Worm (Caenorhabditis elegans): ENCODE data around the gene F07A11.5.
A peak's percentile ranks its signal among the peaks of the same experiment; 100 is the strongest.

The F07A11.5 gene

ce11 chrII:11617715-11618114, 5.6 kb downstream of the F07A11.5 start (continued):
- TF ChIP-seq F44E2.7 (GFP tag; IDR thresholded peaks at IDR 0.05): no peak
- peak in 1 of 2 experiments; percentile 40 for TF ChIP-seq lsy-2 (tag; optimal IDR thresholded peaks at IDR 0.05)
- no peak for TF ChIP-seq php-3 (GFP tag; IDR thresholded peaks at IDR 0.05)
- peak; percentile 88 for TF ChIP-seq nhr-25 (tag; optimal IDR thresholded peaks at IDR 0.05; ENCODE audit: borderline replicate concordance, insufficient read depth)
- no peak for TF ChIP-seq lir-3 (tag; optimal IDR thresholded peaks at IDR 0.05)
- TF ChIP-seq rbr-2 (tag; optimal IDR thresholded peaks at IDR 0.05): no peak
- no peak for TF ChIP-seq duxl-1 (tag; optimal IDR thresholded peaks at IDR 0.05; ENCODE audit: poor library complexity)
- TF ChIP-seq lin-29 (GFP tag; IDR thresholded peaks at IDR 0.05): no peak
- TF ChIP-seq spr-3 (GFP tag; optimal IDR thresholded peaks at IDR 0.05): no peak
- no peak for TF ChIP-seq ces-1 (GFP tag; optimal IDR thresholded peaks at IDR 0.05)
- no peak for TF ChIP-seq dmd-8 (GFP tag; IDR thresholded peaks at IDR 0.05)
- TF ChIP-seq zip-2 (tag; optimal IDR thresholded peaks at IDR 0.05): no peak
- TF ChIP-seq arid-1 (GFP tag; conservative IDR thresholded peaks at IDR 0.05): no peak
- TF ChIP-seq hlh-30 (tag; optimal IDR thresholded peaks at IDR 0.05; ENCODE audit: insufficient read depth): peak; percentile 78
- no peak for TF ChIP-seq nhr-6 (tag; optimal IDR thresholded peaks at IDR 0.05)
- no peak for TF ChIP-seq ceh-32 (tag; optimal IDR thresholded peaks at IDR 0.05; ENCODE audit: poor library complexity)
- TF ChIP-seq Y75B8A.6 (GFP tag; IDR thresholded peaks at IDR 0.05): no peak
- TF ChIP-seq snpc-4 (tag; optimal IDR thresholded peaks at IDR 0.05): no peak
- 0 out of 2 replicates have a peak, but pooled peaks have one; percentile 28 for TF ChIP-seq D1046.2 (GFP tag; IDR thresholded peaks at IDR 0.05)
- TF ChIP-seq lin-39 (tag; optimal IDR thresholded peaks at IDR 0.05): no peak
- TF ChIP-seq daf-19 (GFP tag; conservative IDR thresholded peaks at IDR 0.05): no peak
- no peak for TF ChIP-seq zfp-2 (tag; optimal IDR thresholded peaks at IDR 0.05)
- TF ChIP-seq aly-2 (tag; optimal IDR thresholded peaks at IDR 0.05): peak; percentile 38
- no peak for TF ChIP-seq daf-16 (GFP tag; optimal IDR thresholded peaks at IDR 0.05)
- peak; percentile 33 for TF ChIP-seq daf-16 (tag; optimal IDR thresholded peaks at IDR 0.05)
- TF ChIP-seq ctbp-1 (GFP tag; IDR thresholded peaks at IDR 0.05): no peak
- no peak for TF ChIP-seq ztf-11 (tag; optimal IDR thresholded peaks at IDR 0.05)
- TF ChIP-seq spr-1 (tag; optimal IDR thresholded peaks at IDR 0.05): no peak
- no peak for TF ChIP-seq nhr-237 (tag; optimal IDR thresholded peaks at IDR 0.05)
- TF ChIP-seq egl-27 (tag; optimal IDR thresholded peaks at IDR 0.05): no peak
- no peak for TF ChIP-seq nhr-41 (GFP tag; IDR thresholded peaks at IDR 0.05)
- TF ChIP-seq ceh-20 (GFP tag; IDR thresholded peaks at IDR 0.05): no peak
- no peak for TF ChIP-seq zip-11 (GFP tag; IDR thresholded peaks at IDR 0.05)
- TF ChIP-seq mdl-1 (tag; optimal IDR thresholded peaks at IDR 0.05): peak in 1 of 2 experiments; percentile 40
- TF ChIP-seq F26F4.8 (GFP tag; conservative IDR thresholded peaks at IDR 0.05): no peak

ce11 chrII:11619171-11619570, 7.1 kb downstream of the F07A11.5 start:
- TF ChIP-seq dmd-9 (GFP tag; IDR thresholded peaks at IDR 0.05) (no peak), nhr-42 (GFP tag; IDR thresholded peaks at IDR 0.05) (no peak), ceh-44 (GFP tag; IDR thresholded peaks at IDR 0.05) (no peak), dpl-1 (GFP tag; optimal IDR thresholded peaks at IDR 0.05) (peak; percentile 29), ceh-32 (tag; optimal IDR thresholded peaks at IDR 0.05; ENCODE audit: poor library complexity) (no peak), lin-13 (GFP tag; optimal IDR thresholded peaks at IDR 0.05) (no peak), aly-2 (tag; optimal IDR thresholded peaks at IDR 0.05) (no peak), ceh-82 (tag; optimal IDR thresholded peaks at IDR 0.05) (no peak), hlh-30 (tag; optimal IDR thresholded peaks at IDR 0.05; ENCODE audit: insufficient read depth) (peak; percentile 67), lin-39 (tag; optimal IDR thresholded peaks at IDR 0.05) (no peak), F44E2.7 (GFP tag; IDR thresholded peaks at IDR 0.05) (no peak), jun-1 (tag; optimal IDR thresholded peaks at IDR 0.05) (peak; percentile 20), unc-130 (GFP tag; optimal IDR thresholded peaks at IDR 0.05) (no peak), nhr-25 (tag; optimal IDR thresholded peaks at IDR 0.05; ENCODE audit: borderline replicate concordance, insufficient read depth) (peak; percentile 40), skn-1 (tag; optimal IDR thresholded peaks at IDR 0.05) (no peak), spr-1 (tag; optimal IDR thresholded peaks at IDR 0.05) (no peak), dmd-8 (GFP tag; IDR thresholded peaks at IDR 0.05) (no peak), ceh-20 (GFP tag; IDR thresholded peaks at IDR 0.05) (no peak), pqm-1 (tag; optimal IDR thresholded peaks at IDR 0.05) (peak; percentile 87), nhr-76 (tag; optimal IDR thresholded peaks at IDR 0.05) (no peak), zag-1 (tag; optimal IDR thresholded peaks at IDR 0.05) (no peak), daf-19 (GFP tag; conservative IDR thresholded peaks at IDR 0.05) (no peak), sdz-12 (GFP tag; optimal IDR thresholded peaks at IDR 0.05) (no peak), cey-2 (tag; optimal IDR thresholded peaks at IDR 0.05; ENCODE audit: borderline replicate concordance, insufficient read depth) (no peak), pha-4 (GFP tag; IDR thresholded peaks at IDR 0.05) (no peak), pha-4 (tag; optimal IDR thresholded peaks at IDR 0.05) (peak; percentile 57)

Measured in whole organism, L4 larva.